Worm (Caenorhabditis elegans) whole organism, L2 larva: Measurements from ENCODE around the gene mig-22.

Source experiments
- C34F6.9 ChIP-seq: fragments of 150-350 bp; optimal IDR thresholded peaks from 2 replicates; lab custom pipeline; 2014; ENCODE audit warnings: missing biosample characterization, missing genetic modification characterization
- F13H6.1 ChIP-seq: sonication (generic microtip); optimal IDR thresholded peaks from 2 replicates; lab custom pipeline; 2016; ENCODE audit warnings: missing genetic modification characterization, missing compliant biosample characterization
- R02D3.7 ChIP-seq: fragments of 150-350 bp; optimal IDR thresholded peaks from 2 replicates; lab custom pipeline; 2014; ENCODE audit warnings: missing biosample characterization, missing genetic modification characterization
- Y55F3AM.14 ChIP-seq: fragments of 200-800 bp; sonication (Bioruptor generic); optimal IDR thresholded peaks from 2 replicates; lab custom pipeline; 2018; ENCODE audit warnings: mild to moderate bottlenecking, missing genetic modification characterization, missing compliant biosample characterization
- ZK546.5 ChIP-seq: sonication (generic microtip); optimal IDR thresholded peaks from 2 replicates; lab custom pipeline; 2017; ENCODE audit warnings: missing biosample characterization, missing genetic modification characterization
- alr-1 ChIP-seq: fragments of 150-350 bp; optimal IDR thresholded peaks from 2 replicates; lab custom pipeline; 2014; ENCODE audit warnings: missing biosample characterization, missing genetic modification characterization
- aly-2 ChIP-seq: fragments of 150-350 bp; optimal IDR thresholded peaks from 2 replicates; lab custom pipeline; 2014; ENCODE audit warnings: missing biosample characterization, missing genetic modification characterization
- ama-1 ChIP-seq: fragments of 150-350 bp; optimal IDR thresholded peaks from 2 replicates; lab custom pipeline; 2018; ENCODE audit warnings: inconsistent platforms
- blmp-1 ChIP-seq: sonication (generic microtip); optimal IDR thresholded peaks from 2 replicates; lab custom pipeline; 2017; ENCODE audit warnings: missing genetic modification characterization, mild to moderate bottlenecking, missing compliant biosample characterization, antibody characterized with exemption, moderate library complexity; ENCODE audit not compliant: insufficient read depth
- ceh-16 ChIP-seq: fragments of 150-350 bp; optimal IDR thresholded peaks from 2 replicates; lab custom pipeline; 2014; ENCODE audit warnings: missing biosample characterization, missing genetic modification characterization
- ceh-82 ChIP-seq: fragments of 150-350 bp; optimal IDR thresholded peaks from 2 replicates; lab custom pipeline; 2014; ENCODE audit warnings: missing biosample characterization, missing genetic modification characterization
- crh-2 ChIP-seq: sonication (generic microtip); optimal IDR thresholded peaks from 2 replicates; lab custom pipeline; 2017; ENCODE audit warnings: missing biosample characterization, missing genetic modification characterization
- dmd-4 ChIP-seq: sonication (generic microtip); optimal IDR thresholded peaks from 2 replicates; lab custom pipeline; 2017; ENCODE audit warnings: missing biosample characterization, missing genetic modification characterization
- egl-27 ChIP-seq: sonication (generic microtip); optimal IDR thresholded peaks from 3 replicates; lab custom pipeline; 2017; ENCODE audit warnings: missing biosample characterization, missing genetic modification reagents, missing genetic modification characterization
- elt-1 ChIP-seq: fragments of 150-350 bp; optimal IDR thresholded peaks from 2 replicates; lab custom pipeline; 2014; ENCODE audit warnings: missing biosample characterization, missing genetic modification characterization
- elt-3 ChIP-seq: sonication (generic microtip); optimal IDR thresholded peaks from 2 replicates; lab custom pipeline; 2017; ENCODE audit warnings: missing biosample characterization, missing genetic modification characterization
- fos-1 ChIP-seq: fragments of 150-350 bp; optimal IDR thresholded peaks from 2 replicates; lab custom pipeline; 2014; ENCODE audit warnings: missing biosample characterization, missing genetic modification characterization
- gmeb-1 ChIP-seq: fragments of 150-350 bp; optimal IDR thresholded peaks from 2 replicates; lab custom pipeline; 2014; ENCODE audit warnings: missing biosample characterization, missing genetic modification characterization
- lin-11 ChIP-seq: fragments of 150-350 bp; sonication (generic microtip); optimal IDR thresholded peaks from 2 replicates; lab custom pipeline; 2014; ENCODE audit warnings: missing biosample characterization, missing genetic modification characterization, inconsistent platforms, mixed read lengths
- lin-13 ChIP-seq: fragments of 150-350 bp; optimal IDR thresholded peaks from 2 replicates; lab custom pipeline; 2014; ENCODE audit warnings: missing biosample characterization, missing genetic modification reagents, missing genetic modification characterization
- lin-39 ChIP-seq: fragments of 150-350 bp; optimal IDR thresholded peaks from 2 replicates; lab custom pipeline; 2014; ENCODE audit warnings: missing biosample characterization, missing genetic modification reagents, missing genetic modification characterization
- lsy-2 ChIP-seq, 2 experiments: fragments of 150-350 bp in 1 of 2; sonication (generic microtip) in 1 of 2; optimal IDR thresholded peaks; 2 replicates each; lab custom pipeline; 2014 to 2017; ENCODE audit warnings: missing biosample characterization in 2 of 2, missing genetic modification characterization in 2 of 2
- mab-5 ChIP-seq: fragments of 150-350 bp; optimal IDR thresholded peaks from 2 replicates; lab custom pipeline; 2014; ENCODE audit warnings: missing biosample characterization, missing genetic modification characterization
- mbf-1 ChIP-seq: sonication (generic microtip); optimal IDR thresholded peaks from 2 replicates; lab custom pipeline; 2017; ENCODE audit warnings: missing biosample characterization, missing genetic modification characterization
- mdl-1 ChIP-seq, 2 experiments: fragments of 150-350 bp in 1 of 2; sonication (generic microtip) in 1 of 2; optimal IDR thresholded peaks; 2 replicates each; lab custom pipeline; 2017; ENCODE audit warnings: missing biosample characterization in 2 of 2, missing genetic modification characterization in 2 of 2
- nhr-10 ChIP-seq: sonication (generic microtip); optimal IDR thresholded peaks from 2 replicates; lab custom pipeline; 2017; ENCODE audit warnings: missing biosample characterization, missing genetic modification characterization
- nhr-11 ChIP-seq: fragments of 150-350 bp; optimal IDR thresholded peaks from 2 replicates; lab custom pipeline; 2014; ENCODE audit warnings: missing biosample characterization, missing genetic modification characterization
- nhr-12 ChIP-seq: fragments of 150-350 bp; optimal IDR thresholded peaks from 2 replicates; lab custom pipeline; 2014; ENCODE audit warnings: missing biosample characterization, missing genetic modification characterization
- nhr-129 ChIP-seq: fragments of 150-350 bp; optimal IDR thresholded peaks from 2 replicates; lab custom pipeline; 2014; ENCODE audit warnings: missing biosample characterization, missing genetic modification characterization
- nhr-21 ChIP-seq: fragments of 150-350 bp; optimal IDR thresholded peaks from 2 replicates; lab custom pipeline; 2014; ENCODE audit warnings: missing biosample characterization, missing genetic modification characterization
- nhr-23 ChIP-seq: fragments of 150-350 bp; optimal IDR thresholded peaks from 2 replicates; lab custom pipeline; 2014; ENCODE audit warnings: missing biosample characterization, missing genetic modification reagents, missing genetic modification characterization
- nhr-237 ChIP-seq: fragments of 150-350 bp; optimal IDR thresholded peaks from 2 replicates; lab custom pipeline; 2014; ENCODE audit warnings: missing biosample characterization, missing genetic modification characterization
- nhr-25 ChIP-seq: fragments of 150-350 bp; sonication (generic microtip); optimal IDR thresholded peaks from 3 replicates; lab custom pipeline; 2014; ENCODE audit warnings: missing biosample characterization, missing genetic modification characterization
- nhr-6 ChIP-seq: fragments of 150-350 bp; optimal IDR thresholded peaks from 2 replicates; lab custom pipeline; 2014; ENCODE audit warnings: missing biosample characterization, missing genetic modification characterization
- nhr-77 ChIP-seq: fragments of 150-350 bp; optimal IDR thresholded peaks from 2 replicates; lab custom pipeline; 2014; ENCODE audit warnings: missing biosample characterization, missing genetic modification characterization
- peb-1 ChIP-seq: fragments of 150-350 bp; optimal IDR thresholded peaks from 2 replicates; lab custom pipeline; 2014; ENCODE audit warnings: missing biosample characterization, missing genetic modification characterization
- sem-4 ChIP-seq: fragments of 150-350 bp; optimal IDR thresholded peaks from 2 replicates; lab custom pipeline; 2014; ENCODE audit warnings: missing biosample characterization, missing genetic modification reagents, missing genetic modification characterization
- skn-1 ChIP-seq: sonication (generic microtip); optimal IDR thresholded peaks from 2 replicates; lab custom pipeline; 2017; ENCODE audit warnings: missing biosample characterization, missing genetic modification characterization
- sma-3 ChIP-seq: sonication (generic microtip); optimal IDR thresholded peaks from 2 replicates; lab custom pipeline; 2016; ENCODE audit warnings: missing genetic modification reagents, missing genetic modification characterization, missing compliant biosample characterization
- sma-9 ChIP-seq, 2 experiments: fragments of 150-350 bp in 1 of 2; sonication (generic microtip) in 1 of 2; optimal IDR thresholded peaks; 2 replicates each; lab custom pipeline; 2014 to 2016; ENCODE audit warnings: missing genetic modification characterization in 2 of 2, mild to moderate bottlenecking in 1 of 2, missing biosample characterization in 1 of 2, missing compliant biosample characterization in 1 of 2, missing genetic modification reagents in 1 of 2, moderate library complexity in 1 of 2
- snpc-4 ChIP-seq: fragments of 150-350 bp; optimal IDR thresholded peaks from 2 replicates; lab custom pipeline; 2014; ENCODE audit warnings: missing biosample characterization, missing genetic modification characterization
- unc-39 ChIP-seq: fragments of 150-350 bp; optimal IDR thresholded peaks from 2 replicates; lab custom pipeline; 2014; ENCODE audit warnings: missing biosample characterization, missing genetic modification characterization
- unc-55 ChIP-seq: fragments of 150-350 bp; sonication (generic microtip); optimal IDR thresholded peaks from 3 replicates; lab custom pipeline; 2014; ENCODE audit warnings: missing biosample characterization, missing genetic modification reagents, missing genetic modification characterization
- unc-62 ChIP-seq: fragments of 150-350 bp; optimal IDR thresholded peaks from 2 replicates; lab custom pipeline; 2014; ENCODE audit warnings: missing biosample characterization, missing genetic modification reagents, missing genetic modification characterization
- zag-1 ChIP-seq: fragments of 150-350 bp; optimal IDR thresholded peaks from 2 replicates; lab custom pipeline; 2014; ENCODE audit warnings: missing biosample characterization, missing genetic modification characterization
- ztf-1 ChIP-seq: fragments of 200-800 bp; sonication (Bioruptor generic); conservative IDR thresholded peaks from 2 replicates; pipeline ENCODE4 v1.3.6; 2022; ENCODE audit warnings: missing genetic modification characterization, missing compliant biosample characterization
- ztf-11 ChIP-seq: sonication (generic microtip); optimal IDR thresholded peaks from 2 replicates; lab custom pipeline; 2017; ENCODE audit warnings: missing biosample characterization, missing genetic modification characterization
- ztf-4 ChIP-seq: fragments of 150-350 bp; optimal IDR thresholded peaks from 2 replicates; lab custom pipeline; 2014; ENCODE audit warnings: missing biosample characterization, missing genetic modification characterization

The mig-22 gene

DNA sequence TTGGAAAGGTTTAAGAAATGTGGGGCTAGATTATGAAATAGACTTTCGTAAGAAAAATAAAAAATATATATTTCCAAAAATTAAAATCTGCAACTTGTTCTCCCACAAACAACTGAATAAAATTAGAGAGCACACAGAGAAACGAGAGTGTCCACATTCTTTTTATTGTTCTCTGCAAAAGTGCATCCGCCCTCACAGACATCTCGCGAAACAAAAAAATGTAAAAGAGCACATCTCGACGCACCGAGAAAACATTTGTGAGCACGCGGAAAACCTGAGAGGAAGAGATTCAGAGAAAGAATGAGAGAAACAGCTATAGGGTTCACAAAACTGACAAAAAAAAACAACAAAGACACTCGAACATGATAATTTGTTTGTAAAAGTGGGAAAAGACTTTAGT, 14.9 kb upstream of the mig-22 start:
- TF ChIP-seq unc-55 (GFP tag; lab: Kevin White, UChicago) (peak; percentile 9), nhr-129 (tag; lab: Kevin White, UChicago) (peak; percentile 36), C34F6.9 (peak; percentile 22), mdl-1 (tag; optimal IDR thresholded peaks at IDR 0.05; lab: Kevin White, UChicago) (peak in 1 of 2 experiments; percentile 15), nhr-12 (tag; lab: Kevin White, UChicago) (no peak), nhr-6 (tag; lab: Kevin White, UChicago) (no peak), F13H6.1 (tag; lab: Kevin White, UChicago) (peak; percentile 38), lsy-2 (tag; optimal IDR thresholded peaks at IDR 0.05; lab: Kevin White, UChicago) (peak in 1 of 2 experiments; percentile 31)

DNA sequence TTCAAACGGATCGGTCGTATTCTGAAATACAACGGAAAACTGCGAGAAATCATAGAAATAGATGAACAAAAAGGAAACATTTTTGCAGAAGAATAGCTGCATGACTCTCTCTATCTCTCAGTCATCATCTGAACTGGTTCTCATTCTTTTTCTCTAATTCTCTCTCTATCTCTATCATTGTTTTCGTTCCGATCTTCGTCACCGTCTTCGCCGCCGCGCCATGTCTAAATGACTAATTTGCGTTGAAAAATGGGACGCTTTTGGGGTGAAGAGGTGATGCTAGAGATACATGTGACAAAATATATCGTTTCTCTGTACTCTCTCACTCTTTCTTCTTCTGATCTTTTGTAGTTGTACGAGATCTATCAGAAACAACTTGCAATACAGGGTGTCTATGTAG, 13.3 kb upstream of the mig-22 start:
- TF ChIP-seq mbf-1 (tag; lab: Kevin White, UChicago) (no peak), dmd-4 (tag; lab: Kevin White, UChicago) (no peak), R02D3.7 (tag; lab: Kevin White, UChicago) (no peak), ama-1 (lab: Kevin White, UChicago) (no peak), blmp-1 (tag; lab: Kevin White, UChicago) (peak; percentile 83), lin-11 (no peak), ztf-1 (GFP tag; lab: Robert Waterston, UW) (no peak), unc-39 (tag; lab: Kevin White, UChicago) (no peak), skn-1 (tag; lab: Kevin White, UChicago) (no peak), nhr-237 (tag; lab: Kevin White, UChicago) (no peak), Y55F3AM.14 (GFP tag; lab: Kevin White, UChicago) (no peak), fos-1 (tag; lab: Kevin White, UChicago) (peak; percentile 79), snpc-4 (tag; lab: Kevin White, UChicago) (no peak), ztf-4 (tag; lab: Kevin White, UChicago) (peak; percentile 3), nhr-25 (tag; lab: Kevin White, UChicago) (peak; percentile 95), nhr-77 (tag; lab: Kevin White, UChicago) (no peak), sma-3 (peak; percentile 91), unc-55 (GFP tag; lab: Kevin White, UChicago) (peak; percentile 39), unc-62 (GFP tag; lab: Kevin White, UChicago) (no peak), sma-9 (GFP tag; optimal IDR thresholded peaks at IDR 0.05; lab: Kevin White, UChicago) (peak; percentile 73), sma-9 (tag; optimal IDR thresholded peaks at IDR 0.05; lab: Kevin White, UChicago) (no peak), ceh-16 (tag; lab: Kevin White, UChicago) (no peak), F13H6.1 (tag; lab: Kevin White, UChicago) (peak; percentile 29), lin-13 (GFP tag; lab: Kevin White, UChicago) (peak; percentile 40), peb-1 (no peak), egl-27 (tag; lab: Kevin White, UChicago) (peak; percentile 56), mab-5 (tag; lab: Kevin White, UChicago) (no peak), elt-3 (tag; lab: Kevin White, UChicago) (no peak), C34F6.9 (peak; percentile 44), nhr-6 (tag; lab: Kevin White, UChicago) (peak; percentile 14), alr-1 (tag; lab: Kevin White, UChicago) (no peak), lin-39 (no peak), nhr-129 (tag; lab: Kevin White, UChicago) (peak; percentile 37), crh-2 (tag; lab: Kevin White, UChicago) (peak; percentile 73), nhr-11 (tag; lab: Kevin White, UChicago) (no peak), aly-2 (tag; lab: Kevin White, UChicago) (no peak), nhr-12 (tag; lab: Kevin White, UChicago) (no peak), zag-1 (tag; lab: Kevin White, UChicago) (no peak), elt-1 (tag; lab: Kevin White, UChicago) (no peak), ztf-11 (tag; lab: Kevin White, UChicago) (no peak), lsy-2 (tag; optimal IDR thresholded peaks at IDR 0.05; lab: Kevin White, UChicago) (peak in 1 of 2 experiments; percentile 62), nhr-10 (tag; lab: Kevin White, UChicago) (no peak), nhr-21 (peak; percentile 92), ceh-82 (tag; lab: Kevin White, UChicago) (no peak), nhr-23 (no peak), gmeb-1 (tag; lab: Kevin White, UChicago) (peak; percentile 37), mdl-1 (tag; optimal IDR thresholded peaks at IDR 0.05; lab: Kevin White, UChicago) (peak; percentile 43 to 81), ZK546.5 (tag; lab: Kevin White, UChicago) (no peak), sem-4 (peak; percentile 47)
- TF ChIP-seq, all 48 proteins: peak for 19
